Fruit fly (Drosophila melanogaster): Measurements from ENCODE around the gene gny.

The gny gene

DNA sequence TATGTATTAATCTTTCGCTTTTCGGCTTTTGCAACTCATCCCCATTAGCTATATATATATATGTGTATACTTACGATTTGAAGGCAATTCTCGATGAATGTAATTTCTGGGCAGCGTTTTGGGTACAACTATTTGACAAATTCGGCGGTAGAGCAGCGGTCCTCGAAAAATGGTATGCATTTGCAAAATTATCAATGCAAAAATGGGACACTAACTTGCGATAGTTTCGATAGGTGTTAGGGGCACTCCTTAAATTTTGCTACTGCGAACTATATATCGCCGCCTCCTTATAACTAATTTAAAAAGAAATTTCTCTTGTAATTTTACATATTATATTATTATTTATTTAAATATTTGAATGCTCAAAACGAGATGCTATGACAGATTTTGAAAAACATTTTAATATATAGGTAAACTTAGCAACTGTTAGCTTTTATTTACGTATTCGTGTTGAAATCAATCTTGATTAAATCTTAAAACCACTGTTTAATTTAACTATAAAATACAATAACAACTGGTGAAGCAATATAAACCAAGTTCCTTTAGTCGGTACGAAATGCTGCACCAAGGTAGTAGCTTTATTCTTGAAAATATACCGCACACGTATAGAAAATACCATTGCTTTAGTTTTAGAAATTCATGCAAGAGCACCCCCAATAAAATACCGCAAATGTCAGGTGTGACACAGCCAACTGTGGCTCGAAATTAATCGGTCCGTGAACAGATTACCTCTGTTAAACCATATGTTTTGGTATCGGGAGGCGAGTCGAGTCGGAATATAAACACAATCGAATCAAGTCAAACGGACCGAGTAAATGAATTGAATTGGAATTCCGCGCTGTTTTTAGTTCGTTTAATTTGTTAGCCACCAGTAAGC lies 33.6 kb downstream of the gny start, which contains the start of the genes CG5355 and Klp31E (continued):
- TF ChIP-seq Kr (GFP tag; optimal IDR thresholded peaks at IDR 0.05) (no peak), B-H1 (GFP tag; IDR thresholded peaks at IDR 0.05) (0 out of 3 replicates have a peak, but pooled peaks have one; percentile 45), CG16813 (GFP tag; IDR thresholded peaks at IDR 0.05; ENCODE audit: partially characterized antibody) (peak; percentile 68), E2f1 (GFP tag; IDR thresholded peaks at IDR 0.05) (no peak), al (GFP tag; IDR thresholded peaks at IDR 0.05) (0 out of 2 replicates have a peak, but pooled peaks have one; percentile 16), twi (tag; optimal IDR thresholded peaks at IDR 0.05) (peak; percentile 69), CG3281 (GFP tag; optimal IDR thresholded peaks at IDR 0.05) (peak; percentile 64), CG7372 (GFP tag; IDR thresholded peaks at IDR 0.05) (no peak), Doc3 (GFP tag; IDR thresholded peaks at IDR 0.05; ENCODE audit: partially characterized antibody) (peak; percentile 72), CG18599 (GFP tag; optimal IDR thresholded peaks at IDR 0.05) (no peak), Eip74EF (GFP tag; optimal IDR thresholded peaks at IDR 0.05) (no peak), Stat92E (GFP tag; optimal IDR thresholded peaks at IDR 0.05) (no peak), NK7.1 (GFP tag; optimal IDR thresholded peaks at IDR 0.05) (peak; percentile 20), ap (GFP tag; IDR thresholded peaks at IDR 0.05) (no peak), nom (GFP tag; optimal IDR thresholded peaks at IDR 0.05) (peak; percentile 9), CG2120 (GFP tag; optimal IDR thresholded peaks at IDR 0.05) (peak; percentile 72), ase (GFP tag; IDR thresholded peaks at IDR 0.05) (peak; percentile 4; the same call in 1 of the 3 replicates), CG7987 (GFP tag; optimal IDR thresholded peaks at IDR 0.05) (no peak), eve (GFP tag; optimal IDR thresholded peaks at IDR 0.05) (no peak), croc (GFP tag; conservative IDR thresholded peaks at IDR 0.05) (peak; percentile 38), CG31365 (tag; optimal IDR thresholded peaks at IDR 0.05) (no peak), CG16779 (GFP tag; IDR thresholded peaks at IDR 0.05) (no peak), peb (GFP tag; IDR thresholded peaks at IDR 0.05) (no peak), CG11695 (GFP tag; IDR thresholded peaks at IDR 0.05) (no peak; the same call in 2 of the 3 replicates), ewg (GFP tag; optimal IDR thresholded peaks at IDR 0.05) (peak; percentile 39), CG18764 (GFP tag; optimal IDR thresholded peaks at IDR 0.05) (no peak), cato (GFP tag; optimal IDR thresholded peaks at IDR 0.05; ENCODE audit: borderline replicate concordance) (peak; percentile 49), D19A (tag; optimal IDR thresholded peaks at IDR 0.05) (no peak), cas (GFP tag; IDR thresholded peaks at IDR 0.05) (no peak), E2f2 (GFP tag; IDR thresholded peaks at IDR 0.05) (no peak; the same call in 1 of the 2 replicates), sc (optimal IDR thresholded peaks at IDR 0.05) (no peak), sc (GFP tag; optimal IDR thresholded peaks at IDR 0.05) (peak; percentile 67), CG9876 (GFP tag; optimal IDR thresholded peaks at IDR 0.05) (no peak), CG12155 (GFP tag; optimal IDR thresholded peaks at IDR 0.05) (peak; percentile 41), CG14710 (tag; optimal IDR thresholded peaks at IDR 0.05) (peak; percentile 83), Nf-YB (GFP tag; optimal IDR thresholded peaks at IDR 0.05) (peak; percentile 50), CG10431 (GFP tag; optimal IDR thresholded peaks at IDR 0.05) (peak; percentile 46), dati (GFP tag; IDR thresholded peaks at IDR 0.05) (no peak), so (GFP tag; IDR thresholded peaks at IDR 0.05) (peak; percentile 70; the same call in 1 of the 3 replicates), ATbp (GFP tag; optimal IDR thresholded peaks at IDR 0.05) (no peak), bbx (GFP tag; IDR thresholded peaks at IDR 0.05; ENCODE audit: partially characterized antibody) (peak; percentile 76), ERR (GFP tag; optimal IDR thresholded peaks at IDR 0.05) (no peak), sens-2 (GFP tag; IDR thresholded peaks at IDR 0.05) (no peak), Dad (GFP tag; optimal IDR thresholded peaks at IDR 0.05) (peak; percentile 32), Dip3 (GFP tag; optimal IDR thresholded peaks at IDR 0.05) (peak; percentile 46), MTF-1 (GFP tag; optimal IDR thresholded peaks at IDR 0.05; ENCODE audit: borderline replicate concordance) (peak; percentile 9), CG9215 (GFP tag; IDR thresholded peaks at IDR 0.05) (no peak), pzg (GFP tag; optimal IDR thresholded peaks at IDR 0.05) (peak; percentile 61)
